Fruit fly (Drosophila melanogaster): ENCODE results near the gene CG34462.

- TF ChIP-seq toe (GFP tag; optimal IDR thresholded peaks at IDR 0.05) (no peak), CG7101 (tag; optimal IDR thresholded peaks at IDR 0.05) (no peak), pad (GFP tag; optimal IDR thresholded peaks at IDR 0.05) (no peak)
These were observed 5.2 kb downstream of the CG34462 start for dm6 chr3L:8333574-8333973.
